Worm (Caenorhabditis elegans): ENCODE results near the gene C08E8.4.

The C08E8.4 gene

ce11 chrV:18337643-18338042 is 34.0 kb upstream of the C08E8.4 start (continued):
- TF ChIP-seq zip-4 (GFP tag; optimal IDR thresholded peaks at IDR 0.05) (no peak), fkh-10 (GFP tag; optimal IDR thresholded peaks at IDR 0.05) (no peak), Y116A8C.19 (tag; optimal IDR thresholded peaks at IDR 0.05; ENCODE audit: borderline replicate concordance) (no peak)

- TF ChIP-seq lir-3 (tag; optimal IDR thresholded peaks at IDR 0.05; ENCODE audit: poor library complexity) = no peak
- no peak for TF ChIP-seq xbp-1 (tag; optimal IDR thresholded peaks at IDR 0.05)
- no peak for TF ChIP-seq fos-1 (tag; optimal IDR thresholded peaks at IDR 0.05)
- TF ChIP-seq mab-9 (GFP tag; IDR thresholded peaks at IDR 0.05) = no peak
- no peak for TF ChIP-seq dsc-1 (tag; optimal IDR thresholded peaks at IDR 0.05)
- TF ChIP-seq mep-1 (tag; optimal IDR thresholded peaks at IDR 0.05) = no peak
- TF ChIP-seq efl-1 (optimal IDR thresholded peaks at IDR 0.05) = no peak
- TF ChIP-seq efl-1 (GFP tag; optimal IDR thresholded peaks at IDR 0.05 in 1 of 2) = no peak
- TF ChIP-seq snu-23 (GFP tag; optimal IDR thresholded peaks at IDR 0.05) = no peak
- TF ChIP-seq zip-4 (GFP tag; optimal IDR thresholded peaks at IDR 0.05) = no peak
- TF ChIP-seq lin-35 (GFP tag; optimal IDR thresholded peaks at IDR 0.05) = no peak
- TF ChIP-seq rnt-1 (tag; optimal IDR thresholded peaks at IDR 0.05) = no peak
- TF ChIP-seq lsy-2 (tag; optimal IDR thresholded peaks at IDR 0.05) = no peak
- no peak for TF ChIP-seq pqm-1 (tag; optimal IDR thresholded peaks at IDR 0.05)
- TF ChIP-seq unc-62 (GFP tag; optimal IDR thresholded peaks at IDR 0.05) = no peak
- no peak for TF ChIP-seq zag-1 (tag; optimal IDR thresholded peaks at IDR 0.05)
These were observed 31.8 kb upstream of the C08E8.4 start, which contains the start of gene C08E8.10 for ce11 chrV:18339807-18340206. Gene C08E8.10, minus strand, starts transcription at chrV:18339907.

ce11 chrV:18344194-18344593 is 27.5 kb upstream of the C08E8.4 start:
- TF ChIP-seq ets-5 (GFP tag; IDR thresholded peaks at IDR 0.05) = no peak
- no peak for TF ChIP-seq mef-2 (tag; optimal IDR thresholded peaks at IDR 0.05)
- TF ChIP-seq lin-15B (tag; optimal IDR thresholded peaks at IDR 0.05) = no peak
- TF ChIP-seq snu-23 (GFP tag; optimal IDR thresholded peaks at IDR 0.05) = no peak
- no peak for TF ChIP-seq pqm-1 (tag; optimal IDR thresholded peaks at IDR 0.05)
- TF ChIP-seq hlh-4 (tag; optimal IDR thresholded peaks at IDR 0.05) = no peak
- no peak for TF ChIP-seq hlh-17 (GFP tag; optimal IDR thresholded peaks at IDR 0.05; ENCODE audit: borderline replicate concordance)
- no peak for TF ChIP-seq irx-1 (tag; optimal IDR thresholded peaks at IDR 0.05)
- TF ChIP-seq tlp-1 (tag; optimal IDR thresholded peaks at IDR 0.05) = no peak
- no peak for TF ChIP-seq sox-4 (tag; optimal IDR thresholded peaks at IDR 0.05)
- no peak for TF ChIP-seq lin-14 (GFP tag; optimal IDR thresholded peaks at IDR 0.05)
- TF ChIP-seq isw-1 (GFP tag; IDR thresholded peaks at IDR 0.05) = no peak
- TF ChIP-seq tbx-2 (tag; optimal IDR thresholded peaks at IDR 0.05) = no peak
- no peak for TF ChIP-seq aly-2 (tag; optimal IDR thresholded peaks at IDR 0.05)
- TF ChIP-seq vab-15 (tag; optimal IDR thresholded peaks at IDR 0.05) = no peak
- TF ChIP-seq nhr-237 (tag; optimal IDR thresholded peaks at IDR 0.05) = no peak

- TF ChIP-seq fkh-4 (tag; optimal IDR thresholded peaks at IDR 0.05; ENCODE audit: borderline replicate concordance) (no peak), efl-1 (optimal IDR thresholded peaks at IDR 0.05) (no peak), efl-1 (GFP tag; optimal IDR thresholded peaks at IDR 0.05 in 1 of 2) (no peak), fos-1 (tag; optimal IDR thresholded peaks at IDR 0.05) (no peak), rnt-1 (tag; optimal IDR thresholded peaks at IDR 0.05) (no peak), dsc-1 (tag; optimal IDR thresholded peaks at IDR 0.05) (no peak), isw-1 (GFP tag; IDR thresholded peaks at IDR 0.05) (no peak), sox-4 (tag; optimal IDR thresholded peaks at IDR 0.05) (no peak), ztf-4 (tag; optimal IDR thresholded peaks at IDR 0.05) (no peak), vab-15 (tag; optimal IDR thresholded peaks at IDR 0.05) (no peak), C16A3.4 (tag; optimal IDR thresholded peaks at IDR 0.05) (no peak), aha-1 (tag; optimal IDR thresholded peaks at IDR 0.05) (no peak), unc-130 (tag; optimal IDR thresholded peaks at IDR 0.05) (no peak), hlh-4 (tag; optimal IDR thresholded peaks at IDR 0.05) (no peak), dpl-1 (GFP tag; optimal IDR thresholded peaks at IDR 0.05) (no peak), xbp-1 (tag; optimal IDR thresholded peaks at IDR 0.05) (no peak), nhr-76 (tag; optimal IDR thresholded peaks at IDR 0.05) (no peak), tlp-1 (tag; optimal IDR thresholded peaks at IDR 0.05) (peak; percentile 63), egl-13 (tag; optimal IDR thresholded peaks at IDR 0.05) (no peak), ces-1 (GFP tag; optimal IDR thresholded peaks at IDR 0.05) (no peak), unc-30 (tag; optimal IDR thresholded peaks at IDR 0.05) (no peak), Y116A8C.19 (tag; optimal IDR thresholded peaks at IDR 0.05; ENCODE audit: borderline replicate concordance) (no peak), fkh-8 (tag; optimal IDR thresholded peaks at IDR 0.05) (no peak), alr-1 (tag; optimal IDR thresholded peaks at IDR 0.05; ENCODE audit: borderline replicate concordance) (no peak), nhr-84 (tag; optimal IDR thresholded peaks at IDR 0.05) (no peak), egl-27 (tag; optimal IDR thresholded peaks at IDR 0.05) (no peak), nhr-85 (tag) (no peak), aly-2 (tag; optimal IDR thresholded peaks at IDR 0.05) (no peak), unc-86 (tag; optimal IDR thresholded peaks at IDR 0.05) (no peak)
These were observed 25.6 kb upstream of the C08E8.4 start for ce11 chrV:18346080-18346479.
